Worm (Caenorhabditis elegans) whole organism, young adult: ENCODE results near the gene F37A8.5.
A peak's percentile ranks its signal among the peaks of the same experiment; 100 is the strongest.

Source experiments
- B0019.2 ChIP-seq: fragments of 200-800 bp; sonication (Bioruptor generic); conservative IDR thresholded peaks from 2 replicates; pipeline ENCODE4 v1.3.6; 2022; ENCODE audit warnings: missing genetic modification reagents, missing genetic modification characterization, missing compliant biosample characterization
- F22D6.2 ChIP-seq: sonication (generic microtip); optimal IDR thresholded peaks from 2 replicates; lab custom pipeline; 2016; ENCODE audit warnings: mild to moderate bottlenecking, missing genetic modification characterization, missing compliant biosample characterization
- F23B12.7 ChIP-seq: sonication (generic microtip); optimal IDR thresholded peaks from 2 replicates; lab custom pipeline; 2017; ENCODE audit warnings: missing genetic modification characterization, mild to moderate bottlenecking, missing compliant biosample characterization, antibody characterized with exemption, moderate library complexity; ENCODE audit not compliant: insufficient read depth
- F55B11.4 ChIP-seq: sonication (generic microtip); optimal IDR thresholded peaks from 2 replicates; lab custom pipeline; 2016; ENCODE audit warnings: missing compliant biosample characterization, missing genetic modification characterization, borderline replicate concordance; ENCODE audit not compliant: insufficient read depth
- K11D2.4 ChIP-seq: fragments of 200-800 bp; sonication (Bioruptor generic); IDR thresholded peaks from 2 replicates; pipeline ENCODE4 v1.3.6; 2022; ENCODE audit warnings: missing genetic modification reagents, missing genetic modification characterization, missing compliant biosample characterization
- Y53F4B.3 ChIP-seq: fragments of 200-800 bp; sonication (Bioruptor generic); IDR thresholded peaks from 2 replicates; pipeline ENCODE4 v1.3.6; 2022; ENCODE audit warnings: missing genetic modification reagents, missing genetic modification characterization, missing compliant biosample characterization
- Y53G8AR.9 ChIP-seq: fragments of 200-800 bp; sonication (Bioruptor generic); conservative IDR thresholded peaks from 2 replicates; pipeline ENCODE4 v1.3.6; 2022; ENCODE audit warnings: missing genetic modification reagents, missing genetic modification characterization, missing compliant biosample characterization
- Y56A3A.18 ChIP-seq: fragments of 200-800 bp; sonication (Bioruptor generic); IDR thresholded peaks from 2 replicates; pipeline ENCODE4 v1.3.6; 2022; ENCODE audit warnings: missing genetic modification reagents, missing genetic modification characterization, missing compliant biosample characterization
- Y79H2A.3 ChIP-seq: fragments of 200-800 bp; sonication (Bioruptor generic); conservative IDR thresholded peaks from 2 replicates; pipeline ENCODE4 v1.3.6; 2022; ENCODE audit warnings: missing genetic modification reagents, missing genetic modification characterization, missing compliant biosample characterization
- Y95B8A.8 ChIP-seq: fragments of 200-800 bp; sonication (Bioruptor generic); IDR thresholded peaks from 2 replicates; pipeline ENCODE4 v1.3.6; 2022; ENCODE audit warnings: missing genetic modification reagents, missing genetic modification characterization, missing compliant biosample characterization
- ZK185.1 ChIP-seq: sonication (generic microtip); optimal IDR thresholded peaks from 2 replicates; lab custom pipeline; 2016; ENCODE audit warnings: mild to moderate bottlenecking, missing genetic modification characterization, missing compliant biosample characterization; ENCODE audit not compliant: poor library complexity, severe bottlenecking
- aptf-2 ChIP-seq: fragments of 200-800 bp; sonication (Bioruptor generic); conservative IDR thresholded peaks from 2 replicates; pipeline ENCODE4 v1.3.6; 2022; ENCODE audit warnings: missing genetic modification reagents, missing genetic modification characterization, missing compliant biosample characterization
- atf-7 ChIP-seq: sonication (generic microtip); optimal IDR thresholded peaks from 2 replicates; lab custom pipeline; 2017; ENCODE audit warnings: mild to moderate bottlenecking, missing genetic modification characterization, missing compliant biosample characterization
- attf-3 ChIP-seq: fragments of 200-800 bp; sonication (Bioruptor generic); conservative IDR thresholded peaks from 2 replicates; pipeline ENCODE4 v1.3.6; 2022; ENCODE audit warnings: missing genetic modification reagents, missing genetic modification characterization, missing compliant biosample characterization
- ccch-3 ChIP-seq: fragments of 200-800 bp; sonication (Bioruptor generic); optimal IDR thresholded peaks from 2 replicates; lab custom pipeline; 2018; ENCODE audit warnings: mild to moderate bottlenecking, missing genetic modification characterization, missing compliant biosample characterization
- cebp-2 ChIP-seq: fragments of 200-800 bp; sonication (Bioruptor generic); IDR thresholded peaks from 2 replicates; pipeline ENCODE4 v1.3.6; 2022; ENCODE audit warnings: missing genetic modification characterization, missing compliant biosample characterization
- ceh-27 ChIP-seq: fragments of 200-800 bp; sonication (Bioruptor generic); optimal IDR thresholded peaks from 2 replicates; lab custom pipeline; 2018; ENCODE audit warnings: mild to moderate bottlenecking, missing genetic modification characterization, moderate library complexity, missing compliant biosample characterization
- dpff-1 ChIP-seq: sonication (generic microtip); optimal IDR thresholded peaks from 2 replicates; lab custom pipeline; 2017; ENCODE audit warnings: mild to moderate bottlenecking, missing genetic modification characterization, missing compliant biosample characterization
- egl-44 ChIP-seq: fragments of 200-800 bp; sonication (Bioruptor generic); IDR thresholded peaks from 2 replicates; pipeline ENCODE4 v1.3.6; 2022; ENCODE audit warnings: missing genetic modification reagents, missing genetic modification characterization, missing compliant biosample characterization
- egrh-3 ChIP-seq: fragments of 200-800 bp; sonication (Bioruptor generic); IDR thresholded peaks from 2 replicates; pipeline ENCODE4 v1.3.6; 2022; ENCODE audit warnings: missing genetic modification reagents, missing genetic modification characterization, missing compliant biosample characterization
- hlh-26 ChIP-seq: fragments of 200-800 bp; sonication (Bioruptor generic); conservative IDR thresholded peaks from 2 replicates; pipeline ENCODE4 v1.3.6; 2022; ENCODE audit warnings: missing genetic modification reagents, missing genetic modification characterization, missing compliant biosample characterization
- hrde-1 ChIP-seq: sonication (generic microtip); optimal IDR thresholded peaks from 2 replicates; lab custom pipeline; 2016; ENCODE audit warnings: missing genetic modification characterization, mild to moderate bottlenecking, missing compliant biosample characterization, moderate library complexity, missing genotype, missing genetic modification reagents, borderline replicate concordance
- let-607 ChIP-seq, 2 experiments: fragments of 200-800 bp in 1 of 2; sonication (Bioruptor generic) in 1 of 2; sonication (generic microtip) in 1 of 2; optimal IDR thresholded peaks; 2 replicates each; lab custom pipeline; 2016 to 2018; ENCODE audit warnings: mild to moderate bottlenecking in 2 of 2, missing compliant biosample characterization in 2 of 2, missing genetic modification characterization in 2 of 2, moderate library complexity in 2 of 2, missing genotype in 1 of 2
- lir-1 ChIP-seq: fragments of 200-800 bp; sonication (Bioruptor generic); conservative IDR thresholded peaks from 2 replicates; pipeline ENCODE4 v1.3.6; 2022; ENCODE audit warnings: missing genetic modification reagents, missing genetic modification characterization, missing compliant biosample characterization
- mcd-1 ChIP-seq: fragments of 200-800 bp; sonication (Bioruptor generic); IDR thresholded peaks from 2 replicates; pipeline ENCODE4 v1.3.6; 2022; ENCODE audit warnings: missing genetic modification reagents, missing genetic modification characterization, missing compliant biosample characterization
- mes-4 ChIP-seq: sonication (generic microtip); optimal IDR thresholded peaks from 2 replicates; lab custom pipeline; 2016; ENCODE audit warnings: missing genotype, missing genetic modification characterization, missing compliant biosample characterization
- nfya-1 ChIP-seq: sonication (generic microtip); optimal IDR thresholded peaks from 2 replicates; lab custom pipeline; 2017; ENCODE audit warnings: antibody characterized with exemption, missing compliant biosample characterization, missing genetic modification characterization, borderline replicate concordance; ENCODE audit not compliant: insufficient read depth
- nhr-90 ChIP-seq: sonication (generic microtip); optimal IDR thresholded peaks from 2 replicates; lab custom pipeline; 2016; ENCODE audit warnings: missing genotype, mild to moderate bottlenecking, missing genetic modification characterization, missing compliant biosample characterization
- rcor-1 ChIP-seq: fragments of 200-800 bp; sonication (Bioruptor generic); IDR thresholded peaks from 2 replicates; pipeline ENCODE4 v1.3.6; 2022; ENCODE audit warnings: missing genetic modification reagents, missing genetic modification characterization, missing compliant biosample characterization
- rec-8 ChIP-seq, 2 experiments: sonication (generic microtip); optimal IDR thresholded peaks; 2 replicates each; lab custom pipeline; 2016; ENCODE audit warnings: mild to moderate bottlenecking in 2 of 2, missing genetic modification characterization in 2 of 2, missing genetic modification reagents in 2 of 2, missing genotype in 2 of 2, missing biosample characterization in 1 of 2, missing compliant biosample characterization in 1 of 2, moderate library complexity in 1 of 2
- rpc-1 ChIP-seq, 2 experiments: fragments of 150-350 bp in 1 of 2; sonication (generic microtip) in 1 of 2; optimal IDR thresholded peaks; 2 replicates each; lab custom pipeline; 2014 to 2018; ENCODE audit warnings: missing biosample characterization in 1 of 2, missing genetic modification characterization in 1 of 2, missing genetic modification reagents in 1 of 2, missing genotype in 1 of 2
- sea-2 ChIP-seq: fragments of 200-800 bp; sonication (Bioruptor generic); IDR thresholded peaks from 2 replicates; pipeline ENCODE4 v1.3.6; 2022; ENCODE audit warnings: missing genetic modification characterization, missing compliant biosample characterization
- snpc-4 ChIP-seq, 5 experiments: fragments of 150-350 bp in 1 of 5; sonication (generic microtip) in 4 of 5; optimal IDR thresholded peaks; 2 replicates each; lab custom pipeline; 2014 to 2018; ENCODE audit warnings: missing genetic modification characterization in 5 of 5, missing biosample characterization in 3 of 5, antibody characterized with exemption in 2 of 5, mild to moderate bottlenecking in 2 of 5, missing compliant biosample characterization in 2 of 5, missing genotype in 2 of 5, moderate library complexity in 2 of 5, missing genetic modification reagents in 1 of 5
- somi-1 ChIP-seq: fragments of 200-800 bp; sonication (Bioruptor generic); optimal IDR thresholded peaks from 2 replicates; lab custom pipeline; 2018; ENCODE audit warnings: mild to moderate bottlenecking, missing genetic modification characterization, missing compliant biosample characterization
- tbx-9 ChIP-seq: sonication (generic microtip); optimal IDR thresholded peaks from 2 replicates; lab custom pipeline; 2016; ENCODE audit warnings: borderline replicate concordance, missing genetic modification characterization, inconsistent platforms, missing compliant biosample characterization
- unc-62 ChIP-seq: fragments of 150-350 bp; optimal IDR thresholded peaks from 2 replicates; lab custom pipeline; 2014; ENCODE audit warnings: missing biosample characterization, missing genetic modification reagents, missing genetic modification characterization
- ztf-25 ChIP-seq: fragments of 200-800 bp; sonication (Bioruptor generic); IDR thresholded peaks from 2 replicates; pipeline ENCODE4 v1.3.6; 2022; ENCODE audit warnings: missing genetic modification reagents, missing genetic modification characterization, missing compliant biosample characterization
- ztf-28 ChIP-seq: fragments of 200-800 bp; sonication (Bioruptor generic); IDR thresholded peaks from 2 replicates; pipeline ENCODE4 v1.3.6; 2022; ENCODE audit warnings: missing genetic modification reagents, missing genetic modification characterization, missing compliant biosample characterization
- ztf-3 ChIP-seq: fragments of 200-800 bp; sonication (Bioruptor generic); optimal IDR thresholded peaks from 2 replicates; lab custom pipeline; 2018; ENCODE audit warnings: mild to moderate bottlenecking, missing genetic modification characterization, missing compliant biosample characterization

Gene F37A8.5

DNA sequence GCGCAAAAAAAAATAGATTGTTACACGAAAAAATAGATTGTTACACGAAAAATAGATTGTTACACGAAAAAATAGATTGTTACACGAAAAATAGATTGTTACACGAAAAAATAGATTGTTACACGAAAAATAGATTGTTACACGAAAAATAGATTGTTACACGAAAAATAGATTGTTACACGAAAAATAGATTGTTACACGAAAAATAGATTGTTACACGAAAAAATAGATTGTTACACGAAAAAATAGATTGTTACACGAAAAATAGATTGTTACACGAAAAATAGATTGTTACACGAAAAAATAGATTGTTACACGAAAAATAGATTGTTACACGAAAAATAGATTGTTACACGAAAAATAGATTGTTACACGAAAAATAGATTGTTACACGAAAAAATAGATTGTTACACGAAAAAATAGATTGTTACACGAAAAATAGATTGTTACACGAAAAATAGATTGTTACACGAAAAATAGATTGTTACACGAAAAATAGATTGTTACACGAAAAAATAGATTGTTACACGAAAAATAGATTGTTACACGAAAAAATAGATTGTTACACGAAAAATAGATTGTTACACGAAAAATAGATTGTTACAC is 30.7 kb downstream of the F37A8.5 start:
- TF ChIP-seq Y53F4B.3 (GFP tag; lab: Robert Waterston, UW) (peak; percentile 60; the same call in 1 of the 2 replicates), egrh-3 (GFP tag; lab: Robert Waterston, UW) (peak; percentile 94)

DNA sequence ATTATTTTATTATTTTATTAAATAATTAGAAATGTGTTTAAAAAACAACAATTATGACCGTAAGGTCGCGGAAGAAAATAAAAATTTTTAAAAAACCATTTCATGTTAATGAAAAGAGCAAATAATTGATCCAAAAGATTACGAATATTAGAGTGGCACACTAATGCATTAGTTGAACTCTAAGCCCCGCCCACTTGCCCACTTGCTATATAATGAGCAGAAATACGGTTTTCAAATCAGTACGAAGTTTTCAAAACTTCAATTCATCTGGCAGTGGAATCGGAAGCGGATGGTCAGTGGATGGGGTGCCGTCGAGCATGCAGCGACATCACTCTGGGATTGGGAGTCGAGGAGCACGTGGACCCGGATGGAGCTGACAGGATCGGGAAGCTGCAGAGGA is 31.3 kb downstream of the F37A8.5 start, which contains the start of gene C36E8.6:
TSS of gene C36E8.6 (plus strand) at position 301 of the 400 bp plus-strand sequence.
- TF ChIP-seq ccch-3 (GFP tag; lab: Kevin White, UChicago), result no peak
- TF ChIP-seq ztf-3 (GFP tag; lab: Kevin White, UChicago), result no peak
- TF ChIP-seq unc-62 (GFP tag; lab: Kevin White, UChicago), result no peak
- TF ChIP-seq rpc-1 (optimal IDR thresholded peaks at IDR 0.05; lab: Kevin White, UChicago), result no peak
- TF ChIP-seq rpc-1 (tag; optimal IDR thresholded peaks at IDR 0.05; lab: Kevin White, UChicago), result no peak
- no peak for TF ChIP-seq mes-4 (tag; lab: Kevin White, UChicago)
- no peak for TF ChIP-seq F22D6.2 (tag; lab: Kevin White, UChicago)
- TF ChIP-seq ztf-25 (GFP tag; lab: Robert Waterston, UW), result no peak
- TF ChIP-seq K11D2.4 (GFP tag; lab: Robert Waterston, UW), result no peak
- no peak for TF ChIP-seq F23B12.7 (tag; lab: Kevin White, UChicago)
- no peak for TF ChIP-seq hlh-26
- no peak for TF ChIP-seq ztf-28 (GFP tag; lab: Robert Waterston, UW)
- TF ChIP-seq Y56A3A.18 (GFP tag; lab: Robert Waterston, UW), result no peak
- no peak for TF ChIP-seq sea-2
- no peak for TF ChIP-seq Y95B8A.8
- TF ChIP-seq attf-3, result no peak
- TF ChIP-seq hrde-1 (tag; lab: Kevin White, UChicago), result no peak
- TF ChIP-seq nhr-90 (tag; lab: Kevin White, UChicago), result no peak
- TF ChIP-seq, all 124 proteins: peak for 0

DNA sequence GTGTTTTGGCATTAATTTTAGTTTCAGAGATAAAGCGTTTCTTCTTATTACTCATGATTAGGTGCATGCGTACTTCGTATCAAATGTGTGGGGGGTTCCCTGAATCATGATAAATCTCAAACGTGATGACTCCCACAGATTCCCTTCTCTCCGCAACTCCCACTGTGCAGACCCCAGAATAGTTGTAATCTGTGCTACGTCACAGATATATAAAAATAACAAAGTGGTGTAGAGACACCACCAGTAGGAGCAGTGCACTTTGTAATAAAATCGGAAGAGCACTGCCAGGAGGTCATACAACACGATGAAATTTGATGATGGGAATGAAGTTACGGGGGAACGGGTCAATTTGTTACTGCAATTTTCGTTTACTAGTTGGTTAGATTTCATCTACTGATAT is 34.9 kb downstream of the F37A8.5 start:
- no peak for TF ChIP-seq atf-7 (tag; lab: Kevin White, UChicago)

DNA sequence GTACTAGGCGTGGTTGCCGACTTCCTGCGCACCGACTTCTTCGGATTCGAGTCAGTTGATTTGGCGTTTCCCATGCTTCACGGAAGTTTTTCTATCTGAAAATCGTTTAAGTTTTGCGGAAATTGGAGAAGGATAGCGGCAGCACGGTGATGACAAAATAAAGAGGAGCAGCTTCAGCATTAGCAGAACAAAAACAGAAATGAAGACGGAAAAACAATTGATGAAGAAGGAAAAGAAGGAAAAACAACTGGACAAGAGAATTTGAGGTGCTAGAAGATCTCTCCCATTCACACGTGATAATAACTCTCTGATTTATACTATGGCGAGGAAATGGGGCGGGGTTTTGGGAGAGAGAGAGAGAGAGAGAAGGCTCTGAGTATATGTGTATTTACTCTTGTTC is 35.7 kb downstream of the F37A8.5 start, which contains the start of gene glb-11:
TSS of gene glb-11 (minus strand) at position 101 of the 400 bp plus-strand sequence.
- TF ChIP-seq Y53G8AR.9 (GFP tag; lab: Robert Waterston, UW) (no peak), rcor-1 (no peak), ZK185.1 (tag; lab: Kevin White, UChicago) (no peak), egrh-3 (GFP tag; lab: Robert Waterston, UW) (no peak), B0019.2 (GFP tag; lab: Robert Waterston, UW) (no peak), let-607 (tag; optimal IDR thresholded peaks at IDR 0.05; lab: Kevin White, UChicago) (no peak), rec-8 (tag; optimal IDR thresholded peaks at IDR 0.05; lab: Kevin White, UChicago) (no peak), somi-1 (GFP tag; lab: Kevin White, UChicago) (no peak)

DNA sequence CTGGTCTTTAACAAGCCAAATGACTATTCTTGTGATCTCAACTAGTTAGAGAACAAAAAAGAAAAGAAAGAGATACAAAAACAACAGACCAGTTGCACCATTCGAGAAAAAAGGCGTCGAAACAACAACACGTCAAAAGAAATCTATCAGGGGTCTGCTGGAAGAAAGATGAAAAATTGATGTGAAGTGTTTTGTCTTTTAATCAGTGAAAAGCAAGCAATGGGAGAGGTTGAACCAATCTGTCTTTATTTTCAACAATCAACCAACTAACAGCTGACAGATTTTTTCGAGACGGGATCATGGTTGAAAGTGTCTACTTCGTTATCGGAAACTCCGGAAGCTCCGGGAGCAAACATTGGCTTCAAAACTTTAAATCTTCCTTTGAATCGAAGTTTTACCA is 38.0 kb downstream of the F37A8.5 start:
- no peak for TF ChIP-seq tbx-9 (tag; lab: Kevin White, UChicago)
- TF ChIP-seq F55B11.4 (tag; lab: Kevin White, UChicago), result no peak
- no peak for TF ChIP-seq dpff-1 (tag; lab: Kevin White, UChicago)
- TF ChIP-seq Y95B8A.8, result no peak
- no peak for TF ChIP-seq cebp-2
- TF ChIP-seq mcd-1 (GFP tag; lab: Robert Waterston, UW), result no peak
- no peak for TF ChIP-seq lir-1
- no peak for TF ChIP-seq egl-44 (GFP tag; lab: Robert Waterston, UW)
- TF ChIP-seq F22D6.2 (tag; lab: Kevin White, UChicago), result no peak
- TF ChIP-seq nfya-1, result no peak
- no peak for TF ChIP-seq aptf-2
- no peak for TF ChIP-seq Y79H2A.3 (GFP tag; lab: Robert Waterston, UW)
- TF ChIP-seq snpc-4 (GFP tag; optimal IDR thresholded peaks at IDR 0.05; lab: Kevin White, UChicago), result no peak
- TF ChIP-seq snpc-4 (tag; optimal IDR thresholded peaks at IDR 0.05; lab: Kevin White, UChicago), result no peak
- TF ChIP-seq ceh-27 (GFP tag; lab: Kevin White, UChicago), result no peak
